Fruit fly (Drosophila melanogaster) whole organism, embryonic: ENCODE measurements around the gene Actn.

Experiments used
- CG10565 ChIP-seq: fragments of 200-800 bp; sonication (Bioruptor generic); optimal IDR thresholded peaks from 3 replicates; lab custom pipeline; 2016; ENCODE audit warnings: missing biosample characterization, mild to moderate bottlenecking, missing genetic modification characterization
- CG14667 ChIP-seq: fragments of 200-800 bp; sonication (Bioruptor generic); IDR thresholded peaks from 2 replicates; pipeline ENCODE4 v1.3.6; 2022; ENCODE audit warnings: missing biosample characterization, missing genetic modification characterization
- CG14860 ChIP-seq: fragments of 200-800 bp; sonication (Bioruptor generic); IDR thresholded peaks from 3 replicates; pipeline ENCODE4 v1.3.6; 2022; ENCODE audit warnings: missing biosample characterization, missing genetic modification characterization; ENCODE audit not compliant: partially characterized antibody
- CG18619 ChIP-seq: fragments of 200-800 bp; sonication (Bioruptor generic); optimal IDR thresholded peaks from 3 replicates; lab custom pipeline; 2017; ENCODE audit warnings: missing biosample characterization, mild to moderate bottlenecking, missing genetic modification characterization
- CG33213 ChIP-seq: fragments of 200-800 bp; sonication (Bioruptor generic); optimal IDR thresholded peaks from 3 replicates; lab custom pipeline; 2016; ENCODE audit warnings: missing biosample characterization, missing genetic modification characterization
- CG4617 ChIP-seq: fragments of 200-800 bp; sonication (Bioruptor generic); optimal IDR thresholded peaks from 3 replicates; lab custom pipeline; 2016; ENCODE audit warnings: missing biosample characterization, missing genetic modification characterization, borderline replicate concordance
- CG5245 ChIP-seq: fragments of 200-800 bp; sonication (Bioruptor generic); optimal IDR thresholded peaks from 3 replicates; lab custom pipeline; 2016; ENCODE audit warnings: missing biosample characterization, missing genetic modification characterization
- CG6272 ChIP-seq: fragments of 200-800 bp; sonication (Bioruptor generic); IDR thresholded peaks from 2 replicates; pipeline ENCODE4 v1.3.6; 2022; ENCODE audit warnings: missing biosample characterization, missing genetic modification characterization
- CG9797 ChIP-seq: fragments of 200-800 bp; sonication (Bioruptor generic); optimal IDR thresholded peaks from 3 replicates; lab custom pipeline; 2018; ENCODE audit warnings: missing biosample characterization, mild to moderate bottlenecking, missing genetic modification characterization
- CG9932 ChIP-seq: fragments of 200-800 bp; sonication (Bioruptor generic); IDR thresholded peaks from 2 replicates; pipeline ENCODE4 v1.3.6; 2022; ENCODE audit warnings: missing biosample characterization, missing genetic modification characterization
- Ets65A ChIP-seq: fragments of 200-800 bp; sonication (Bioruptor generic); peaks from one replicate; lab custom pipeline; 2016; ENCODE audit warnings: missing biosample characterization, missing genetic modification characterization
- H15 ChIP-seq: fragments of 200-800 bp; sonication (Bioruptor generic); IDR thresholded peaks from 3 replicates; pipeline ENCODE4 v1.3.6; 2022; ENCODE audit warnings: missing biosample characterization, missing genetic modification characterization
- HLHmδ ChIP-seq: fragments of 200-800 bp; sonication (Bioruptor generic); optimal IDR thresholded peaks from 2 replicates; lab custom pipeline; 2018; ENCODE audit warnings: missing biosample characterization, mild to moderate bottlenecking, missing genetic modification characterization, moderate library complexity
- Hmr ChIP-seq: fragments of 200-800 bp; sonication (Bioruptor generic); optimal IDR thresholded peaks from 3 replicates; lab custom pipeline; 2017; ENCODE audit warnings: mild to moderate bottlenecking, missing biosample characterization, missing genetic modification reagents, missing genetic modification characterization
- Hsf ChIP-seq: fragments of 200-800 bp; sonication (Bioruptor generic); optimal IDR thresholded peaks from 3 replicates; lab custom pipeline; 2016; ENCODE audit warnings: missing biosample characterization, missing genetic modification characterization
- Med ChIP-seq: fragments of 200-800 bp; sonication (Bioruptor generic); peaks from one replicate; lab custom pipeline; 2016; ENCODE audit warnings: missing biosample characterization, missing genetic modification characterization, mild to moderate bottlenecking, inconsistent platforms, moderate library complexity
- Meics ChIP-seq: fragments of 200-800 bp; sonication (Bioruptor generic); optimal IDR thresholded peaks from 2 replicates; lab custom pipeline; 2017; ENCODE audit warnings: missing biosample characterization, mild to moderate bottlenecking, missing genetic modification characterization
- NC2β ChIP-seq: fragments of 200-800 bp; sonication (Bioruptor generic); optimal IDR thresholded peaks from 2 replicates; lab custom pipeline; 2016; ENCODE audit warnings: missing biosample characterization, missing genetic modification characterization
- Nf-YA ChIP-seq: fragments of 200-800 bp; sonication (Bioruptor generic); IDR thresholded peaks from 2 replicates; pipeline ENCODE4 v1.3.6; 2022; ENCODE audit warnings: missing biosample characterization, missing genetic modification characterization
- Nf-YB ChIP-seq: fragments of 200-800 bp; sonication (Bioruptor generic); optimal IDR thresholded peaks from 3 replicates; lab custom pipeline; 2019; ENCODE audit warnings: missing biosample characterization, mild to moderate bottlenecking, missing genetic modification characterization, moderate library complexity
- Oaz ChIP-seq: fragments of 200-800 bp; sonication (Bioruptor generic); IDR thresholded peaks from 2 replicates; pipeline ENCODE4 v1.3.6; 2022; ENCODE audit warnings: missing biosample characterization, missing genetic modification characterization
- Stat92E ChIP-seq, 3 experiments: fragments of >200 bp in 2 of 3; fragments of 200-800 bp in 1 of 3; sonication (Bioruptor generic) in 1 of 3; optimal IDR thresholded peaks; 2 replicates each; lab custom pipeline; 2017 to 2019; ENCODE audit warnings: missing biosample characterization in 3 of 3, missing genetic modification characterization in 3 of 3, mild to moderate bottlenecking in 1 of 3, moderate library complexity in 1 of 3
- chn ChIP-seq: fragments of 200-800 bp; sonication (Bioruptor generic); optimal IDR thresholded peaks from 2 replicates; lab custom pipeline; 2016; ENCODE audit warnings: missing biosample characterization, missing genetic modification characterization
- dan ChIP-seq: fragments of 200-800 bp; sonication (Bioruptor generic); IDR thresholded peaks from 2 replicates; pipeline ENCODE4 v1.3.6; 2022; ENCODE audit warnings: missing biosample characterization, missing genetic modification characterization
- dati ChIP-seq: fragments of 200-800 bp; sonication (Bioruptor generic); IDR thresholded peaks from 2 replicates; pipeline ENCODE4 v1.3.6; 2022; ENCODE audit warnings: missing biosample characterization, missing genetic modification characterization
- dpn ChIP-seq, 2 experiments: fragments of 200-800 bp; sonication (Bioruptor generic); optimal IDR thresholded peaks; 3 replicates each; lab custom pipeline; 2016; ENCODE audit warnings: missing biosample characterization in 2 of 2, missing genetic modification characterization in 2 of 2
- ems ChIP-seq: fragments of 200-800 bp; sonication (Bioruptor generic); optimal IDR thresholded peaks from 3 replicates; lab custom pipeline; 2016; ENCODE audit warnings: missing biosample characterization, missing genetic modification characterization
- fd3F ChIP-seq: fragments of 200-800 bp; sonication (Bioruptor generic); optimal IDR thresholded peaks from 2 replicates; lab custom pipeline; 2018; ENCODE audit warnings: missing biosample characterization, mild to moderate bottlenecking, missing genetic modification characterization, moderate library complexity
- gcm2 ChIP-seq: fragments of 200-800 bp; sonication (Bioruptor generic); optimal IDR thresholded peaks from 2 replicates; lab custom pipeline; 2016; ENCODE audit warnings: missing biosample characterization, missing genetic modification characterization
- grau ChIP-seq: fragments of 200-800 bp; optimal IDR thresholded peaks from 3 replicates; lab custom pipeline; 2019; ENCODE audit warnings: missing biosample characterization, mild to moderate bottlenecking, missing genetic modification characterization, moderate library complexity
- gt ChIP-seq: fragments of 200-800 bp; sonication (Bioruptor generic); IDR thresholded peaks from 2 replicates; pipeline ENCODE4 v1.3.6; 2022; ENCODE audit warnings: missing biosample characterization, missing genetic modification characterization
- lola ChIP-seq, 3 experiments: fragments of >200 bp in 2 of 3; fragments of 200-800 bp in 1 of 3; sonication (Bioruptor generic) in 1 of 3; optimal IDR thresholded peaks; 2 replicates each; lab custom pipeline; 2017 to 2019; ENCODE audit warnings: missing biosample characterization in 3 of 3, missing genetic modification characterization in 3 of 3, mild to moderate bottlenecking in 1 of 3, moderate library complexity in 1 of 3
- onecut ChIP-seq: fragments of 200-800 bp; sonication (Bioruptor generic); IDR thresholded peaks from 2 replicates; pipeline ENCODE4 v1.3.6; 2022; ENCODE audit warnings: missing biosample characterization, missing genetic modification characterization
- org-1 ChIP-seq: fragments of 200-800 bp; sonication (Bioruptor generic); optimal IDR thresholded peaks from 2 replicates; lab custom pipeline; 2017; ENCODE audit warnings: missing biosample characterization, missing genetic modification characterization
- pho ChIP-seq: fragments of 200-800 bp; sonication (Bioruptor generic); optimal IDR thresholded peaks from 2 replicates; lab custom pipeline; 2016; ENCODE audit warnings: missing biosample characterization, missing genetic modification characterization
- repo ChIP-seq: fragments of 200-800 bp; sonication (Bioruptor generic); optimal IDR thresholded peaks from 2 replicates; lab custom pipeline; 2016; ENCODE audit warnings: missing biosample characterization, missing genetic modification characterization
- rib ChIP-seq: fragments of 200-800 bp; sonication (Bioruptor generic); IDR thresholded peaks from 2 replicates; pipeline ENCODE4 v1.3.6; 2022; ENCODE audit warnings: missing biosample characterization, missing genetic modification characterization
- scrt ChIP-seq: fragments of 200-800 bp; sonication (Bioruptor generic); optimal IDR thresholded peaks from 2 replicates; lab custom pipeline; 2018; ENCODE audit warnings: missing biosample characterization, mild to moderate bottlenecking, missing genetic modification characterization, moderate library complexity
- sens-2 ChIP-seq: fragments of 200-800 bp; sonication (Bioruptor generic); IDR thresholded peaks from 2 replicates; pipeline ENCODE4 v1.3.6; 2022; ENCODE audit warnings: missing biosample characterization, missing genetic modification characterization
- sob ChIP-seq: fragments of 200-800 bp; sonication (Bioruptor generic); IDR thresholded peaks from 2 replicates; pipeline ENCODE4 v1.3.6; 2022; ENCODE audit warnings: missing biosample characterization, missing genetic modification characterization
- sqz ChIP-seq: fragments of 200-800 bp; sonication (Bioruptor generic); optimal IDR thresholded peaks from 3 replicates; lab custom pipeline; 2018; ENCODE audit warnings: missing biosample characterization, mild to moderate bottlenecking, missing genetic modification characterization
- tup ChIP-seq: fragments of 200-800 bp; sonication (Bioruptor generic); optimal IDR thresholded peaks from 2 replicates; lab custom pipeline; 2016; ENCODE audit warnings: missing biosample characterization, mild to moderate bottlenecking, missing genetic modification characterization, moderate library complexity
- twi ChIP-seq: fragments of 200-800 bp; optimal IDR thresholded peaks from 2 replicates; lab custom pipeline; 2019; ENCODE audit warnings: missing biosample characterization, mild to moderate bottlenecking, missing genetic modification characterization, moderate library complexity
- tx ChIP-seq: fragments of 200-800 bp; sonication (Bioruptor generic); optimal IDR thresholded peaks from 2 replicates; lab custom pipeline; 2016; ENCODE audit warnings: missing biosample characterization, missing genetic modification characterization
- unc-4 ChIP-seq: fragments of 200-800 bp; sonication (Bioruptor generic); IDR thresholded peaks from 2 replicates; pipeline ENCODE4 v1.3.6; 2022; ENCODE audit warnings: missing biosample characterization, missing genetic modification characterization; ENCODE audit not compliant: partially characterized antibody
- vvl ChIP-seq: fragments of 200-800 bp; sonication (Bioruptor generic); IDR thresholded peaks from 2 replicates; pipeline ENCODE4 v1.3.6; 2022; ENCODE audit warnings: missing biosample characterization, missing genetic modification characterization
- zen ChIP-seq: fragments of 200-800 bp; sonication (Bioruptor generic); optimal IDR thresholded peaks from 3 replicates; lab custom pipeline; 2018; ENCODE audit warnings: missing biosample characterization, mild to moderate bottlenecking, missing genetic modification characterization, moderate library complexity
- zfh1 ChIP-seq: fragments of 200-800 bp; sonication (Bioruptor generic); IDR thresholded peaks from 3 replicates; pipeline ENCODE4 v1.3.6; 2022; ENCODE audit warnings: missing biosample characterization, missing genetic modification characterization

Gene Actn

DNA sequence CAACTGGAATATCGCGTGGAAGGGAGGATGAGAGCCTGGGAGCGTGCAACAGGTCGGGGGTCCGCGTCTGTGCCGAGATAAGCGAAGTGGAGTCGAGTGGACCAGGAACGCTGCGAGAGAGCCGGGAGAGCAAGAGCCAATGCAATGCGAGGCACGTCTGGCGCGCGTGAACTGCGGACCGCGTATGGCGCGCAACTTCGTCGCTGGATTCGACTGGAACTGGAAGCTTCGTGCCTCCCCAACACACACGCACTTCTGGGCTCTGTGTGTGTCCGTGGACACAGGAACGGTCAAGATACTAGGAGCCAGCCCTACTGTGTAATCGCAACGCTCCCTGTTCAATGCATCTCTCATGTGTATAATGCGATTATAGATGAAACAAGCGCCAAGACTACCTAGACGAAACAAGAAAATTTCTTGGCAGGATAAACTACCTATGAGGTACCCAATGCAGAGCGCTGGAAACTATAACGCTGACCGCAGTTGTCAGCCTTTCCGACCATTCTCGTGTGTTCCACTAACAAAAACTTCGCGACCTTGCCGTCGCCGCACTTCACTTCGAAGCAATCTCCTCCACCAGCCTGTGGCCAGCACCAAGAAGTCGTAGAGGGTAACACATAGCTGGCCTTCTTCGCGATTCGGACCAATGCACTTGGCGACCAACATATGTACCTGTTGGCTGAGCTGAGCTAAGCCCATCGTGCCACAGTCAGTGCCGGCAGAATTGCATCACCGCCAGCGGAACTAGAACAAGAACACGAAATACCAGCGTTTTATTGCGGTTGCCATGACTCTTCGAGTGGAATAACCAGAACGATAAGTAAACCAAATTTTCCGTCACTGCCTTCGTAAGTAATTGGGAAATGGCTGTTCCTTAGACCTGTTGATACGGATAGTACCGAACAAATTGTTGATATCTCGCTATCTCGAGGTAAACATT lies 30.0 kb upstream of the Actn start, which contains the start of gene Rtca (continued):
- peak; percentile 84 for TF ChIP-seq Hmr
- TF ChIP-seq dan (GFP tag; lab: Robert Waterston, UW), result no peak
- no peak for TF ChIP-seq CG9797
- 0 out of 2 replicates have a peak, but pooled peaks have one; percentile 8 for TF ChIP-seq Nf-YA
- peak; percentile 66 to 74 for TF ChIP-seq dpn (GFP tag; optimal IDR thresholded peaks at IDR 0.05; lab: Kevin White, UChicago)
- peak; percentile 43; the same call in 1 of the 2 replicates for TF ChIP-seq rib (GFP tag; lab: Robert Waterston, UW)
- TF ChIP-seq CG9932 (GFP tag; lab: Robert Waterston, UW), result peak; percentile 51; the same call in 1 of the 2 replicates
- TF ChIP-seq gt (GFP tag; lab: Robert Waterston, UW), result no peak
- peak; percentile 18 for TF ChIP-seq CG5245
- peak; percentile 69 for TF ChIP-seq pho (GFP tag; lab: Kevin White, UChicago)
- TF ChIP-seq gcm2, result peak; percentile 18
- peak; percentile 47 for TF ChIP-seq repo (GFP tag; lab: Kevin White, UChicago)
- TF ChIP-seq CG18619 (GFP tag; lab: Kevin White, UChicago), result peak; percentile 70
- TF ChIP-seq CG10565 (GFP tag; lab: Kevin White, UChicago), result no peak
- peak; percentile 48; the same call in 1 of the 2 replicates for TF ChIP-seq CG14667
- TF ChIP-seq twi (tag; lab: Kevin White, UChicago), result no peak
- TF ChIP-seq CG14860 (GFP tag; lab: Robert Waterston, UW), result no peak
- TF ChIP-seq CG6272 (GFP tag; lab: Robert Waterston, UW), result 0 out of 2 replicates have a peak, but pooled peaks have one; percentile 17
- TF ChIP-seq ems (GFP tag; lab: Kevin White, UChicago), result peak; percentile 57
- peak; percentile 82 for TF ChIP-seq Ets65A (GFP tag; lab: Kevin White, UChicago)
- TF ChIP-seq Stat92E (GFP tag; optimal IDR thresholded peaks at IDR 0.05; lab: Kevin White, UChicago), result no peak
- TF ChIP-seq Hsf (GFP tag; lab: Kevin White, UChicago), result peak; percentile 71
- TF ChIP-seq zfh1 (GFP tag; lab: Robert Waterston, UW), result peak; percentile 41; the same call in 1 of the 3 replicates
- TF ChIP-seq sens-2, result no peak
- peak; percentile 93 for TF ChIP-seq Med
- no peak for TF ChIP-seq tup
- TF ChIP-seq Meics (GFP tag; lab: Kevin White, UChicago), result peak; percentile 74
- no peak for TF ChIP-seq unc-4 (GFP tag; lab: Robert Waterston, UW)
- TF ChIP-seq CG33213 (GFP tag; lab: Kevin White, UChicago), result no peak
- TF ChIP-seq lola (GFP tag; optimal IDR thresholded peaks at IDR 0.05; lab: Kevin White, UChicago), result peak in 1 of 3 experiments; percentile 41
- TF ChIP-seq H15, result peak; percentile 44; the same call in 1 of the 3 replicates
- TF ChIP-seq NC2β (GFP tag; lab: Kevin White, UChicago), result peak; percentile 37
- TF ChIP-seq org-1 (GFP tag; lab: Kevin White, UChicago), result peak; percentile 76
- no peak for TF ChIP-seq sqz (GFP tag; lab: Kevin White, UChicago)
- TF ChIP-seq grau, result peak; percentile 79
- no peak for TF ChIP-seq dati
- peak; percentile 64; the same call in 1 of the 2 replicates for TF ChIP-seq sob (GFP tag; lab: Robert Waterston, UW)
- no peak for TF ChIP-seq Oaz (GFP tag; lab: Robert Waterston, UW)
- TF ChIP-seq fd3F, result peak; percentile 50
- TF ChIP-seq CG4617 (GFP tag; lab: Kevin White, UChicago), result peak; percentile 14
- peak; percentile 19 for TF ChIP-seq Nf-YB (GFP tag; lab: Kevin White, UChicago)
- TF ChIP-seq vvl (GFP tag; lab: Robert Waterston, UW), result peak; percentile 78
- TF ChIP-seq HLHmδ (GFP tag; lab: Kevin White, UChicago), result peak; percentile 13
- peak; percentile 68 for TF ChIP-seq tx
- TF ChIP-seq onecut (GFP tag; lab: Robert Waterston, UW), result peak; percentile 52
- peak; percentile 32 for TF ChIP-seq chn (GFP tag; lab: Kevin White, UChicago)
- no peak for TF ChIP-seq zen
- peak; percentile 95 for TF ChIP-seq scrt (GFP tag; lab: Kevin White, UChicago)
